Fruit fly (Drosophila melanogaster) whole organism, embryonic: ENCODE data around the gene grass.

Source experiments
- ATbp ChIP-seq: fragments of 200-800 bp; sonication (Bioruptor generic); optimal IDR thresholded peaks from 2 replicates; lab custom pipeline; 2017; ENCODE audit warnings: missing biosample characterization, mild to moderate bottlenecking, missing genetic modification characterization, missing genetic modification reagents
- Ada2b ChIP-seq: fragments of 200-800 bp; sonication (Bioruptor generic); IDR thresholded peaks from 2 replicates; pipeline ENCODE4 v1.3.6; 2022; ENCODE audit warnings: missing biosample characterization, missing genetic modification characterization
- BEAF-32 ChIP-seq: fragments of 200-800 bp; sonication (Bioruptor generic); optimal IDR thresholded peaks from 3 replicates; lab custom pipeline; 2017; ENCODE audit warnings: missing biosample characterization, missing genetic modification characterization, mild to moderate bottlenecking, moderate library complexity, missing genetic modification reagents
- CG11398 ChIP-seq: fragments of 200-800 bp; sonication (Bioruptor generic); optimal IDR thresholded peaks from 2 replicates; lab custom pipeline; 2016; ENCODE audit warnings: missing biosample characterization, missing genetic modification characterization
- CG11695 ChIP-seq: fragments of 200-800 bp; sonication (Bioruptor generic); IDR thresholded peaks from 3 replicates; pipeline ENCODE4 v1.3.6; 2022; ENCODE audit warnings: missing biosample characterization, missing genetic modification characterization
- CG12236 ChIP-seq: fragments of 200-800 bp; sonication (Bioruptor generic); optimal IDR thresholded peaks from 2 replicates; lab custom pipeline; 2016; ENCODE audit warnings: missing biosample characterization, missing genetic modification characterization
- CG12942 ChIP-seq: fragments of 200-800 bp; sonication (Bioruptor generic); optimal IDR thresholded peaks from 3 replicates; lab custom pipeline; 2016; ENCODE audit warnings: missing biosample characterization, missing genetic modification characterization
- CG16815 ChIP-seq: fragments of 200-800 bp; sonication (Bioruptor generic); optimal IDR thresholded peaks from 3 replicates; lab custom pipeline; 2017; ENCODE audit warnings: missing biosample characterization, mild to moderate bottlenecking, missing genetic modification characterization
- CG17912 ChIP-seq: fragments of 200-800 bp; sonication (Bioruptor generic); optimal IDR thresholded peaks from 2 replicates; lab custom pipeline; 2018; ENCODE audit warnings: missing biosample characterization, mild to moderate bottlenecking, missing genetic modification characterization
- CG30403 ChIP-seq: fragments of 200-800 bp; sonication (Bioruptor generic); optimal IDR thresholded peaks from 3 replicates; lab custom pipeline; 2016; ENCODE audit warnings: missing biosample characterization, missing genetic modification characterization
- CG32767 ChIP-seq: fragments of 200-800 bp; sonication (Bioruptor generic); IDR thresholded peaks from 2 replicates; pipeline ENCODE4 v1.3.6; 2022; ENCODE audit warnings: missing biosample characterization, missing genetic modification characterization
- CG32772 ChIP-seq: fragments of 200-800 bp; sonication (Bioruptor generic); IDR thresholded peaks from 2 replicates; pipeline ENCODE4 v1.3.6; 2022; ENCODE audit warnings: missing biosample characterization, missing genetic modification characterization
- CG33557 ChIP-seq: fragments of 200-800 bp; sonication (Bioruptor generic); optimal IDR thresholded peaks from 2 replicates; lab custom pipeline; 2019; ENCODE audit warnings: missing biosample characterization, mild to moderate bottlenecking, missing genetic modification characterization, moderate library complexity
- CG4404 ChIP-seq: fragments of 200-800 bp; sonication (Bioruptor generic); IDR thresholded peaks from 2 replicates; pipeline ENCODE4 v1.3.6; 2022; ENCODE audit warnings: missing biosample characterization, missing genetic modification characterization
- CG6272 ChIP-seq: fragments of 200-800 bp; sonication (Bioruptor generic); IDR thresholded peaks from 2 replicates; pipeline ENCODE4 v1.3.6; 2022; ENCODE audit warnings: missing biosample characterization, missing genetic modification characterization
- CG6683 ChIP-seq: fragments of 200-800 bp; sonication (Bioruptor generic); optimal IDR thresholded peaks from 2 replicates; lab custom pipeline; 2017; ENCODE audit warnings: missing biosample characterization, mild to moderate bottlenecking, missing genetic modification characterization, missing genetic modification reagents
- CG7556 ChIP-seq: fragments of 200-800 bp; sonication (Bioruptor generic); optimal IDR thresholded peaks from 2 replicates; lab custom pipeline; 2017; ENCODE audit warnings: missing biosample characterization, mild to moderate bottlenecking, missing genetic modification characterization
- CG7928 ChIP-seq: fragments of 200-800 bp; sonication (Bioruptor generic); optimal IDR thresholded peaks from 2 replicates; lab custom pipeline; 2017; ENCODE audit warnings: missing biosample characterization, mild to moderate bottlenecking, missing genetic modification characterization
- CG8359 ChIP-seq: fragments of 200-800 bp; sonication (Bioruptor generic); optimal IDR thresholded peaks from 2 replicates; lab custom pipeline; 2017; ENCODE audit warnings: missing biosample characterization, mild to moderate bottlenecking, missing genetic modification characterization, borderline replicate concordance
- CG8388 ChIP-seq: fragments of 200-800 bp; sonication (Bioruptor generic); optimal IDR thresholded peaks from 2 replicates; lab custom pipeline; 2019; ENCODE audit warnings: missing biosample characterization, mild to moderate bottlenecking, missing genetic modification characterization, moderate library complexity
- Dfd ChIP-seq, 2 experiments: fragments of >200 bp; optimal IDR thresholded peaks; 2 replicates each; lab custom pipeline; 2017; ENCODE audit warnings: missing biosample characterization in 2 of 2, missing genetic modification characterization in 2 of 2
- Fer3 ChIP-seq: fragments of 200-800 bp; sonication (Bioruptor generic); optimal IDR thresholded peaks from 2 replicates; lab custom pipeline; 2018; ENCODE audit warnings: missing biosample characterization, mild to moderate bottlenecking, missing genetic modification characterization, moderate library complexity
- Hr51 ChIP-seq, 2 experiments: fragments of 200-800 bp; sonication (Bioruptor generic); optimal IDR thresholded peaks; 2 replicates in 1 of 2; 3 replicates in 1 of 2; lab custom pipeline; 2016 to 2018; ENCODE audit warnings: missing biosample characterization in 2 of 2, missing genetic modification characterization in 2 of 2, mild to moderate bottlenecking in 1 of 2, moderate library complexity in 1 of 2
- Jarid2 ChIP-seq: fragments of 200-800 bp; sonication (Bioruptor generic); optimal IDR thresholded peaks from 3 replicates; lab custom pipeline; 2017; ENCODE audit warnings: mild to moderate bottlenecking, missing biosample characterization, missing genetic modification reagents, missing genetic modification characterization
- Lpt ChIP-seq: fragments of >200 bp; optimal IDR thresholded peaks from 2 replicates; lab custom pipeline; 2018; ENCODE audit warnings: missing biosample characterization, missing genetic modification characterization
- MBD-R2 ChIP-seq: fragments of 200-800 bp; sonication (Bioruptor generic); IDR thresholded peaks from 2 replicates; pipeline ENCODE4 v1.3.6; 2022; ENCODE audit warnings: missing biosample characterization, missing genetic modification characterization
- Pdp1 ChIP-seq, 2 experiments: fragments of 200-800 bp; sonication (Bioruptor generic); optimal IDR thresholded peaks; 3 replicates each; lab custom pipeline; 2016; ENCODE audit warnings: missing biosample characterization in 2 of 2, missing genetic modification characterization in 2 of 2, mild to moderate bottlenecking in 1 of 2, moderate library complexity in 1 of 2
- Sox102F ChIP-seq: fragments of 200-800 bp; sonication (Bioruptor generic); optimal IDR thresholded peaks from 2 replicates; lab custom pipeline; 2018; ENCODE audit warnings: missing biosample characterization, mild to moderate bottlenecking, missing genetic modification characterization, moderate library complexity
- Sry-δ ChIP-seq: fragments of 200-800 bp; sonication (Bioruptor generic); optimal IDR thresholded peaks from 2 replicates; lab custom pipeline; 2016; ENCODE audit warnings: missing biosample characterization, missing genetic modification characterization
- Tbp ChIP-seq: fragments of >200 bp; optimal IDR thresholded peaks from 2 replicates; lab custom pipeline; 2018; ENCODE audit warnings: missing biosample characterization, missing genetic modification characterization
- Xrp1 ChIP-seq: fragments of 200-800 bp; sonication (Bioruptor generic); IDR thresholded peaks from 2 replicates; pipeline ENCODE4 v1.3.6; 2022; ENCODE audit warnings: missing biosample characterization, missing genetic modification characterization
- amos ChIP-seq: fragments of 200-800 bp; sonication (Bioruptor generic); IDR thresholded peaks from 2 replicates; pipeline ENCODE4 v1.3.6; 2022; ENCODE audit warnings: missing biosample characterization, missing genetic modification characterization; ENCODE audit not compliant: partially characterized antibody
- ase ChIP-seq: fragments of 200-800 bp; sonication (Bioruptor generic); IDR thresholded peaks from 3 replicates; pipeline ENCODE4 v1.3.6; 2022; ENCODE audit warnings: missing biosample characterization, missing genetic modification characterization
- crol ChIP-seq: fragments of 200-800 bp; sonication (Bioruptor generic); IDR thresholded peaks from 2 replicates; pipeline ENCODE4 v1.3.6; 2022; ENCODE audit warnings: missing biosample characterization, missing genetic modification characterization
- dimm ChIP-seq: fragments of 200-800 bp; sonication (Bioruptor generic); IDR thresholded peaks from 2 replicates; pipeline ENCODE4 v1.3.6; 2022; ENCODE audit warnings: missing biosample characterization, missing genetic modification characterization
- emc ChIP-seq: fragments of 200-800 bp; sonication (Bioruptor generic); optimal IDR thresholded peaks from 2 replicates; lab custom pipeline; 2016; ENCODE audit warnings: missing biosample characterization, missing genetic modification characterization
- eve ChIP-seq, 2 experiments: fragments of >200 bp; optimal IDR thresholded peaks; 2 replicates each; lab custom pipeline; 2017; ENCODE audit warnings: missing biosample characterization in 2 of 2, missing genetic modification characterization in 2 of 2
- gcm2 ChIP-seq: fragments of 200-800 bp; sonication (Bioruptor generic); optimal IDR thresholded peaks from 2 replicates; lab custom pipeline; 2016; ENCODE audit warnings: missing biosample characterization, missing genetic modification characterization
- gem ChIP-seq: fragments of 200-800 bp; sonication (Bioruptor generic); optimal IDR thresholded peaks from 2 replicates; lab custom pipeline; 2019; ENCODE audit warnings: missing biosample characterization, mild to moderate bottlenecking, missing genetic modification characterization, moderate library complexity
- gsb ChIP-seq: fragments of 200-800 bp; sonication (Bioruptor generic); IDR thresholded peaks from 2 replicates; pipeline ENCODE4 v1.3.6; 2022; ENCODE audit warnings: missing biosample characterization, missing genetic modification characterization
- hbn ChIP-seq: fragments of 200-800 bp; sonication (Bioruptor generic); IDR thresholded peaks from 2 replicates; pipeline ENCODE4 v1.3.6; 2022; ENCODE audit warnings: missing biosample characterization, missing genetic modification characterization; ENCODE audit not compliant: partially characterized antibody
- lab ChIP-seq: fragments of 200-800 bp; sonication (Bioruptor generic); optimal IDR thresholded peaks from 3 replicates; lab custom pipeline; 2017; ENCODE audit warnings: missing biosample characterization, missing genetic modification characterization, mild to moderate bottlenecking, moderate library complexity, missing genetic modification reagents
- lbe ChIP-seq: fragments of 200-800 bp; sonication (Bioruptor generic); optimal IDR thresholded peaks from 2 replicates; lab custom pipeline; 2016; ENCODE audit warnings: missing biosample characterization, mild to moderate bottlenecking, missing genetic modification characterization
- lov ChIP-seq, 2 experiments: fragments of 200-800 bp in 1 of 2; fragments of >200 bp in 1 of 2; sonication (Bioruptor generic) in 1 of 2; IDR thresholded peaks in 1 of 2; optimal IDR thresholded peaks in 1 of 2; 2 replicates in 1 of 2; 3 replicates in 1 of 2; pipeline versions ENCODE4 v1.3.6 to Lab custom; 2017 to 2022; ENCODE audit warnings: missing biosample characterization in 1 of 2, missing genetic modification characterization in 1 of 2
- slbo ChIP-seq: fragments of 200-800 bp; sonication (Bioruptor generic); IDR thresholded peaks from 2 replicates; pipeline ENCODE4 v1.3.6; 2022; ENCODE audit warnings: missing biosample characterization, missing genetic modification characterization
- tap ChIP-seq: fragments of 200-800 bp; optimal IDR thresholded peaks from 3 replicates; lab custom pipeline; 2019; ENCODE audit warnings: missing biosample characterization, mild to moderate bottlenecking, missing genetic modification characterization, moderate library complexity
- toy ChIP-seq: fragments of 200-800 bp; sonication (Bioruptor generic); IDR thresholded peaks from 2 replicates; pipeline ENCODE4 v1.3.6; 2022; ENCODE audit warnings: missing biosample characterization, missing genetic modification characterization
- zen ChIP-seq: fragments of 200-800 bp; sonication (Bioruptor generic); optimal IDR thresholded peaks from 3 replicates; lab custom pipeline; 2018; ENCODE audit warnings: missing biosample characterization, mild to moderate bottlenecking, missing genetic modification characterization, moderate library complexity

The grass gene

DNA sequence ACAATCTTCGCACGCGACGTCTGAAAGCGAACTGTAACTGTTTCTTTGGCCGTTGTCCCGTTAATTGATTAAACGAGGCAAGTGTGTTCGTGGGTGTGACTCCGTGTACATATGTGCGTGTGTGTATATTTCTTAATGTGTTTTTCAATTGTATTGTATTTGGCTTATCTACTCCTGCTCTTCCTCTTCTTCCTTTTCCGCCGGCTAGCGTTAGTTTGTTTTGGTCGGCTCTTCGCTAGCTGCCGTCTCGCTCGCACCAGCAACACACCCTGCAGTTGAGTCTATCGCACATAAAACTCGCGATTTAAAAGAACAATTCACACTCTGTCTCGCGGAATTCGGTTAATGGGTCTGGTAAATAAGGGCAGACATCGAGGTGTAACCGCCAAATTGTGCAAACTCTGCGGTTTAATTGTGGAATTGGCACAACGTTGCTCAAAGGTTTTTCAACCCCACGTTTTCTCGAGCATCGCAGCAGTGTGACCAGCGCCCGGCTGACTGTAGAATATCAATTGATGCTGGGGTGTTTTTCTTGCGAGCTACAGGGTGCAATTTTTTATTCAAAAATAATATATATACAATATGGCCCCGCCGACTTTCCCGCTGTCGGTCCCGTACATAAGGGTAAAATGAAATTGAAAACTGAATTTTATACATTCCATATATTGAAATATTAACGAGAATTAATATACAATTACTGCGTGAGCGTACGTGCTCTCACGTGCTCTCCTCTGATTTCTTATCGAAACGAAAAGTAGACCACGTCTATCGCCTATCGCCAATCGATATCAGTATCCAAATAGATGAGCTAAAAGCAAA is 45.8 kb upstream of the grass start, which contains the start of the genes gb and CG5815 (continued):
- TF ChIP-seq Tbp: no peak
- no peak for TF ChIP-seq crol
- peak; percentile 92 for TF ChIP-seq Sox102F
- TF ChIP-seq hbn (GFP tag; lab: Robert Waterston, UW): peak; percentile 94
- peak; percentile 81 for TF ChIP-seq CG6683 (GFP tag; lab: Kevin White, UChicago)
- peak; percentile 95 for TF ChIP-seq slbo (GFP tag; lab: Robert Waterston, UW)
- TF ChIP-seq CG11398 (GFP tag; lab: Kevin White, UChicago): peak; percentile 43
- peak; percentile 71 for TF ChIP-seq gcm2 (GFP tag; lab: Kevin White, UChicago)
- TF ChIP-seq CG7928 (GFP tag; lab: Kevin White, UChicago): peak; percentile 74
- no peak for TF ChIP-seq Dfd (GFP tag; optimal IDR thresholded peaks at IDR 0.05; lab: Kevin White, UChicago)
- peak; percentile 86 for TF ChIP-seq amos (GFP tag; lab: Robert Waterston, UW)
- peak; percentile 84 to 85 for TF ChIP-seq Pdp1 (GFP tag; optimal IDR thresholded peaks at IDR 0.05; lab: Kevin White, UChicago)
- peak; percentile 94 for TF ChIP-seq CG30403 (GFP tag; lab: Kevin White, UChicago)
- peak; percentile 89 for TF ChIP-seq MBD-R2
- peak; percentile 95 for TF ChIP-seq lab
- TF ChIP-seq CG7556 (GFP tag; lab: Kevin White, UChicago): peak; percentile 86
- TF ChIP-seq emc (GFP tag; lab: Kevin White, UChicago): peak; percentile 65
- TF ChIP-seq BEAF-32 (GFP tag; lab: Kevin White, UChicago): peak; percentile 92
- TF ChIP-seq Sry-δ: peak; percentile 72
- peak; percentile 81 for TF ChIP-seq zen (tag; lab: Kevin White, UChicago)
- TF ChIP-seq CG4404: peak; percentile 85
- TF ChIP-seq Fer3 (tag; lab: Kevin White, UChicago): peak; percentile 91
- peak; percentile 80; the same call in 1 of the 2 replicates for TF ChIP-seq CG32767
- peak; percentile 77 for TF ChIP-seq CG33557 (GFP tag; lab: Kevin White, UChicago)
- TF ChIP-seq Lpt (GFP tag; lab: Kevin White, UChicago): no peak
- TF ChIP-seq eve (GFP tag; optimal IDR thresholded peaks at IDR 0.05; lab: Kevin White, UChicago): no peak
- peak; percentile 93 for TF ChIP-seq gem
- peak; percentile 16 for TF ChIP-seq CG12236 (GFP tag; lab: Kevin White, UChicago)
- peak; percentile 66 for TF ChIP-seq CG17912
- peak; percentile 79 for TF ChIP-seq CG8388 (GFP tag; lab: Kevin White, UChicago)
- TF ChIP-seq CG16815: peak; percentile 90
- peak; percentile 70 for TF ChIP-seq Jarid2 (GFP tag; lab: Kevin White, UChicago)
- peak; percentile 84 for TF ChIP-seq ase
- TF ChIP-seq toy: peak; percentile 60; the same call in 1 of the 2 replicates
- peak; percentile 85 for TF ChIP-seq CG6272
- no peak for TF ChIP-seq tap
- peak; percentile 91 for TF ChIP-seq Ada2b (GFP tag; lab: Robert Waterston, UW)
- peak; percentile 56 for TF ChIP-seq dimm (GFP tag; lab: Robert Waterston, UW)
- TF ChIP-seq lbe: peak; percentile 90
- TF ChIP-seq Hr51 (GFP tag; optimal IDR thresholded peaks at IDR 0.05; lab: Kevin White, UChicago): peak; percentile 87 to 89
- TF ChIP-seq ATbp (GFP tag; lab: Kevin White, UChicago): peak; percentile 54
- TF ChIP-seq CG12942 (GFP tag; lab: Kevin White, UChicago): peak; percentile 89
- no peak for TF ChIP-seq lov (optimal IDR thresholded peaks at IDR 0.05; lab: Kevin White, UChicago)
- TF ChIP-seq lov (GFP tag; IDR thresholded peaks at IDR 0.05; lab: Robert Waterston, UW): peak; percentile 20; the same call in 1 of the 3 replicates
- TF ChIP-seq gsb (GFP tag; lab: Robert Waterston, UW): peak; percentile 80
- TF ChIP-seq CG32772 (GFP tag; lab: Robert Waterston, UW): peak; percentile 87
- TF ChIP-seq Xrp1 (GFP tag; lab: Robert Waterston, UW): peak; percentile 95
- TF ChIP-seq CG8359 (GFP tag; lab: Kevin White, UChicago): peak; percentile 70
- TF ChIP-seq CG11695: peak; percentile 90
